Fruit fly (Drosophila melanogaster) whole organism, embryonic: Measurements from ENCODE around the gene zf30C.
A peak's percentile ranks its signal among the peaks of the same experiment; 100 is the strongest.

Source experiments
- Abd-B ChIP-seq: fragments of 200-800 bp; sonication (Bioruptor generic); optimal IDR thresholded peaks from 2 replicates; lab custom pipeline; 2018; ENCODE audit warnings: missing biosample characterization, mild to moderate bottlenecking, missing genetic modification characterization, moderate library complexity
- Atf6 ChIP-seq: fragments of 200-800 bp; sonication (Bioruptor generic); IDR thresholded peaks from 2 replicates; pipeline ENCODE4 v1.3.6; 2022; ENCODE audit warnings: missing biosample characterization, missing genetic modification characterization
- CG10321 ChIP-seq: fragments of 200-800 bp; sonication (Bioruptor generic); IDR thresholded peaks from 2 replicates; pipeline ENCODE4 v1.3.6; 2022; ENCODE audit warnings: missing biosample characterization, missing genetic modification characterization
- CG10654 ChIP-seq: fragments of 200-800 bp; sonication (Bioruptor generic); optimal IDR thresholded peaks from 2 replicates; lab custom pipeline; 2016; ENCODE audit warnings: missing biosample characterization, missing genetic modification characterization
- CG12155 ChIP-seq: fragments of 200-800 bp; sonication (Bioruptor generic); optimal IDR thresholded peaks from 3 replicates; lab custom pipeline; 2016; ENCODE audit warnings: missing biosample characterization, missing genetic modification characterization
- CG12219 ChIP-seq: fragments of 200-800 bp; sonication (Bioruptor generic); optimal IDR thresholded peaks from 3 replicates; lab custom pipeline; 2018; ENCODE audit warnings: missing biosample characterization, mild to moderate bottlenecking, missing genetic modification characterization
- CG12769 ChIP-seq: fragments of 200-800 bp; sonication (Bioruptor generic); optimal IDR thresholded peaks from 2 replicates; lab custom pipeline; 2019; ENCODE audit warnings: missing biosample characterization, mild to moderate bottlenecking, missing genetic modification characterization, moderate library complexity
- CG13123 ChIP-seq: fragments of 200-800 bp; sonication (Bioruptor generic); optimal IDR thresholded peaks from 2 replicates; lab custom pipeline; 2016; ENCODE audit warnings: missing biosample characterization, missing genetic modification characterization
- CG13296 ChIP-seq: fragments of 200-800 bp; sonication (Bioruptor generic); optimal IDR thresholded peaks from 3 replicates; lab custom pipeline; 2018; ENCODE audit warnings: missing biosample characterization, mild to moderate bottlenecking, missing genetic modification characterization
- CG13775 ChIP-seq: fragments of 200-800 bp; sonication (Bioruptor generic); optimal IDR thresholded peaks from 3 replicates; lab custom pipeline; 2017; ENCODE audit warnings: missing biosample characterization, mild to moderate bottlenecking, missing genetic modification characterization
- CG14965 ChIP-seq: fragments of 200-800 bp; sonication (Bioruptor generic); optimal IDR thresholded peaks from 2 replicates; lab custom pipeline; 2016; ENCODE audit warnings: missing biosample characterization, missing genetic modification characterization, borderline replicate concordance
- CG1647 ChIP-seq: fragments of 200-800 bp; sonication (Bioruptor generic); optimal IDR thresholded peaks from 3 replicates; lab custom pipeline; 2016; ENCODE audit warnings: missing biosample characterization, missing genetic modification characterization
- CG17568 ChIP-seq: fragments of 200-800 bp; sonication (Bioruptor generic); optimal IDR thresholded peaks from 2 replicates; lab custom pipeline; 2018; ENCODE audit warnings: missing biosample characterization, mild to moderate bottlenecking, missing genetic modification characterization, moderate library complexity
- CG32772 ChIP-seq: fragments of 200-800 bp; sonication (Bioruptor generic); IDR thresholded peaks from 2 replicates; pipeline ENCODE4 v1.3.6; 2022; ENCODE audit warnings: missing biosample characterization, missing genetic modification characterization
- CG3281 ChIP-seq: fragments of 200-800 bp; sonication (Bioruptor generic); optimal IDR thresholded peaks from 3 replicates; lab custom pipeline; 2017; ENCODE audit warnings: missing biosample characterization, mild to moderate bottlenecking, missing genetic modification characterization
- CG42726 ChIP-seq: fragments of 200-800 bp; sonication (Bioruptor generic); IDR thresholded peaks from 2 replicates; pipeline ENCODE4 v1.3.6; 2022; ENCODE audit warnings: missing biosample characterization, missing genetic modification characterization; ENCODE audit not compliant: partially characterized antibody
- CG4404 ChIP-seq: fragments of 200-800 bp; sonication (Bioruptor generic); IDR thresholded peaks from 2 replicates; pipeline ENCODE4 v1.3.6; 2022; ENCODE audit warnings: missing biosample characterization, missing genetic modification characterization
- CG4424 ChIP-seq: fragments of 200-800 bp; sonication (Bioruptor generic); optimal IDR thresholded peaks from 3 replicates; lab custom pipeline; 2016; ENCODE audit warnings: missing biosample characterization, missing genetic modification characterization
- CG6689 ChIP-seq: fragments of 200-800 bp; sonication (Bioruptor generic); IDR thresholded peaks from 2 replicates; pipeline ENCODE4 v1.3.6; 2022; ENCODE audit warnings: missing biosample characterization, missing genetic modification characterization
- CG6813 ChIP-seq: fragments of 200-800 bp; sonication (Bioruptor generic); optimal IDR thresholded peaks from 2 replicates; lab custom pipeline; 2017; ENCODE audit warnings: missing biosample characterization, missing genetic modification characterization, mild to moderate bottlenecking, moderate library complexity, missing genetic modification reagents
- CG7556 ChIP-seq: fragments of 200-800 bp; sonication (Bioruptor generic); optimal IDR thresholded peaks from 2 replicates; lab custom pipeline; 2017; ENCODE audit warnings: missing biosample characterization, mild to moderate bottlenecking, missing genetic modification characterization
- CG8089 ChIP-seq: fragments of 200-800 bp; sonication (Bioruptor generic); optimal IDR thresholded peaks from 3 replicates; lab custom pipeline; 2016; ENCODE audit warnings: missing biosample characterization, missing genetic modification characterization
- CoRest ChIP-seq: fragments of 200-800 bp; sonication (Bioruptor generic); optimal IDR thresholded peaks from 3 replicates; lab custom pipeline; 2018; ENCODE audit warnings: missing biosample characterization, mild to moderate bottlenecking, missing genetic modification characterization, moderate library complexity
- Deaf1 ChIP-seq: fragments of 200-800 bp; optimal IDR thresholded peaks from 3 replicates; lab custom pipeline; 2019; ENCODE audit warnings: missing biosample characterization, mild to moderate bottlenecking, missing genetic modification characterization, moderate library complexity
- E2f1 ChIP-seq: fragments of 200-800 bp; sonication (Bioruptor generic); IDR thresholded peaks from 2 replicates; pipeline ENCODE4 v1.3.6; 2022; ENCODE audit warnings: missing biosample characterization, missing genetic modification characterization
- Ets65A ChIP-seq: fragments of 200-800 bp; sonication (Bioruptor generic); peaks from one replicate; lab custom pipeline; 2016; ENCODE audit warnings: missing biosample characterization, missing genetic modification characterization
- Mrtf ChIP-seq: fragments of 200-800 bp; sonication (Bioruptor generic); IDR thresholded peaks from 3 replicates; pipeline ENCODE4 v1.3.6; 2022; ENCODE audit warnings: missing biosample characterization, missing genetic modification characterization
- Ravus ChIP-seq: fragments of 200-800 bp; sonication (Bioruptor generic); IDR thresholded peaks from 2 replicates; pipeline ENCODE4 v1.3.6; 2022; ENCODE audit warnings: missing biosample characterization, missing genetic modification characterization
- Spps ChIP-seq: fragments of 200-800 bp; sonication (Bioruptor generic); optimal IDR thresholded peaks from 2 replicates; lab custom pipeline; 2018; ENCODE audit warnings: missing biosample characterization, mild to moderate bottlenecking, missing genetic modification characterization
- abd-A ChIP-seq: fragments of 200-800 bp; sonication (Bioruptor generic); optimal IDR thresholded peaks from 3 replicates; lab custom pipeline; 2019; ENCODE audit warnings: missing biosample characterization, mild to moderate bottlenecking, missing genetic modification characterization, moderate library complexity
- chif ChIP-seq, 2 experiments: fragments of 200-800 bp; sonication (Bioruptor generic); optimal IDR thresholded peaks; 3 replicates each; lab custom pipeline; 2016; ENCODE audit warnings: missing biosample characterization in 2 of 2, missing genetic modification characterization in 2 of 2
- chinmo ChIP-seq: fragments of 200-800 bp; sonication (Bioruptor generic); IDR thresholded peaks from 4 replicates; pipeline ENCODE4 v1.3.6; 2022; ENCODE audit warnings: missing biosample characterization, missing genetic modification characterization; ENCODE audit not compliant: partially characterized antibody
- dati ChIP-seq: fragments of 200-800 bp; sonication (Bioruptor generic); IDR thresholded peaks from 2 replicates; pipeline ENCODE4 v1.3.6; 2022; ENCODE audit warnings: missing biosample characterization, missing genetic modification characterization
- dmrt11E ChIP-seq: fragments of 200-800 bp; sonication (Bioruptor generic); optimal IDR thresholded peaks from 3 replicates; lab custom pipeline; 2018; ENCODE audit warnings: missing biosample characterization, mild to moderate bottlenecking, missing genetic modification characterization, moderate library complexity
- emc ChIP-seq: fragments of 200-800 bp; sonication (Bioruptor generic); optimal IDR thresholded peaks from 2 replicates; lab custom pipeline; 2016; ENCODE audit warnings: missing biosample characterization, missing genetic modification characterization
- mld ChIP-seq: fragments of 200-800 bp; sonication (Bioruptor generic); IDR thresholded peaks from 3 replicates; pipeline ENCODE4 v1.3.6; 2022; ENCODE audit warnings: missing biosample characterization, missing genetic modification characterization; ENCODE audit not compliant: partially characterized antibody
- otp ChIP-seq: fragments of 200-800 bp; sonication (Bioruptor generic); IDR thresholded peaks from 3 replicates; pipeline ENCODE4, ENCODE4 v1.3.6; 2022; ENCODE audit warnings: missing biosample characterization, missing genetic modification characterization
- peb ChIP-seq: fragments of 200-800 bp; sonication (Bioruptor generic); IDR thresholded peaks from 2 replicates; pipeline ENCODE4 v1.3.6; 2022; ENCODE audit warnings: missing biosample characterization, missing genetic modification characterization
- repo ChIP-seq: fragments of 200-800 bp; sonication (Bioruptor generic); optimal IDR thresholded peaks from 2 replicates; lab custom pipeline; 2016; ENCODE audit warnings: missing biosample characterization, missing genetic modification characterization
- sr ChIP-seq: fragments of 200-800 bp; sonication (Bioruptor generic); IDR thresholded peaks from 3 replicates; pipeline ENCODE4 v1.3.6; 2022; ENCODE audit warnings: missing biosample characterization, missing genetic modification characterization
- tio ChIP-seq: fragments of 200-800 bp; sonication (Bioruptor generic); optimal IDR thresholded peaks from 2 replicates; lab custom pipeline; 2017; ENCODE audit warnings: missing biosample characterization, missing genetic modification characterization, inconsistent platforms
- tna ChIP-seq: fragments of 200-800 bp; sonication (Bioruptor generic); IDR thresholded peaks from 2 replicates; pipeline ENCODE4 v1.3.6; 2022; ENCODE audit warnings: missing biosample characterization, missing genetic modification characterization; ENCODE audit not compliant: partially characterized antibody
- vfl ChIP-seq: fragments of 200-800 bp; sonication (Bioruptor generic); optimal IDR thresholded peaks from 2 replicates; lab custom pipeline; 2016; ENCODE audit warnings: missing biosample characterization, missing genetic modification characterization
- vvl ChIP-seq: fragments of 200-800 bp; sonication (Bioruptor generic); IDR thresholded peaks from 2 replicates; pipeline ENCODE4 v1.3.6; 2022; ENCODE audit warnings: missing biosample characterization, missing genetic modification characterization
- z ChIP-seq: fragments of 200-800 bp; sonication (Bioruptor generic); IDR thresholded peaks from 3 replicates; pipeline ENCODE4 v1.3.6; 2022; ENCODE audit warnings: missing biosample characterization, missing genetic modification characterization
- zen2 ChIP-seq: fragments of 200-800 bp; sonication (Bioruptor generic); IDR thresholded peaks from 3 replicates; pipeline ENCODE4 v1.3.6; 2022; ENCODE audit warnings: missing biosample characterization, missing genetic modification characterization; ENCODE audit not compliant: partially characterized antibody

zf30C gene

dm6 chr2L:9728791-9729190 lies 29.4 kb upstream of the zf30C start (continued):
- TF ChIP-seq Atf6: no peak
- no peak for TF ChIP-seq CG3281 (GFP tag; lab: Kevin White, UChicago)
- TF ChIP-seq chif (GFP tag; optimal IDR thresholded peaks at IDR 0.05; lab: Kevin White, UChicago): no peak
- no peak for TF ChIP-seq CG42726 (GFP tag; lab: Robert Waterston, UW)
- TF ChIP-seq vfl (GFP tag; lab: Kevin White, UChicago): no peak
- TF ChIP-seq vvl: peak; percentile 69
- TF ChIP-seq dati: no peak
- TF ChIP-seq CG1647 (GFP tag; lab: Kevin White, UChicago): no peak
- TF ChIP-seq E2f1: no peak
- no peak for TF ChIP-seq CoRest (tag; lab: Kevin White, UChicago)
- TF ChIP-seq chinmo (GFP tag; lab: Robert Waterston, UW): peak; percentile 75; the same call in 2 of the 4 replicates
- TF ChIP-seq mld (GFP tag; lab: Robert Waterston, UW): no peak
- no peak for TF ChIP-seq Spps (tag; lab: Kevin White, UChicago)
- TF ChIP-seq otp: no peak
- no peak for TF ChIP-seq CG10321 (GFP tag; lab: Robert Waterston, UW)
- TF ChIP-seq dmrt11E (tag; lab: Kevin White, UChicago): no peak
- TF ChIP-seq repo (GFP tag; lab: Kevin White, UChicago): no peak
- TF ChIP-seq abd-A (tag; lab: Kevin White, UChicago): peak; percentile 44
- TF ChIP-seq CG6813 (GFP tag; lab: Kevin White, UChicago): no peak
- no peak for TF ChIP-seq CG12219
- no peak for TF ChIP-seq CG14965 (GFP tag; lab: Kevin White, UChicago)
- TF ChIP-seq CG4424: no peak
- TF ChIP-seq CG12769: peak; percentile 70
- TF ChIP-seq zen2 (GFP tag; lab: Robert Waterston, UW): no peak
- TF ChIP-seq emc (GFP tag; lab: Kevin White, UChicago): no peak
- no peak for TF ChIP-seq Abd-B (GFP tag; lab: Kevin White, UChicago)
- TF ChIP-seq CG13775 (GFP tag; lab: Kevin White, UChicago): no peak
- no peak for TF ChIP-seq tna (GFP tag; lab: Robert Waterston, UW)
- TF ChIP-seq CG8089 (GFP tag; lab: Kevin White, UChicago): no peak
- no peak for TF ChIP-seq CG4404

dm6 chr2L:9729618-9730284 lies 28.4 kb upstream of the zf30C start, which contains the start of gene CG13116:
Gene CG13116 (plus strand): TSS chr2L:9729940.
- TF ChIP-seq peb (no peak), CG6689 (GFP tag; lab: Robert Waterston, UW) (no peak), CG12155 (GFP tag; lab: Kevin White, UChicago) (no peak), CG10654 (GFP tag; lab: Kevin White, UChicago) (no peak), Mrtf (GFP tag; lab: Robert Waterston, UW) (no peak), CG17568 (no peak), CG13123 (GFP tag; lab: Kevin White, UChicago) (no peak), CG13296 (GFP tag; lab: Kevin White, UChicago) (no peak), CG32772 (GFP tag; lab: Robert Waterston, UW) (no peak), tio (no peak), Deaf1 (tag; lab: Kevin White, UChicago) (peak; percentile 76), sr (GFP tag; lab: Robert Waterston, UW) (no peak), Ravus (GFP tag; lab: Robert Waterston, UW) (no peak), CG7556 (GFP tag; lab: Kevin White, UChicago) (no peak), z (peak; percentile 70; the same call in 2 of the 3 replicates), Ets65A (GFP tag; lab: Kevin White, UChicago) (peak; percentile 56), CG12769 (peak; percentile 18)
